Fruit fly (Drosophila melanogaster) ovary, adult (tissue): ENCODE data around the gene beat-IIb.

Experiments used
- CG17801 ChIP-seq: fragments of 200-800 bp; optimal IDR thresholded peaks from 2 replicates; lab custom pipeline; 2019; ENCODE audit warnings: missing biosample characterization, mild to moderate bottlenecking, missing genetic modification characterization, moderate library complexity; ENCODE audit not compliant: partially characterized antibody

Gene beat-IIb

dm6 chr3R:17264949-17265348 is at the start of gene beat-IIb, which contains the start of gene CG44257:
Gene beat-IIb (minus strand): TSS chr3R:17265049.
Gene CG44257 (plus strand): TSS chr3R:17265278.
- TF ChIP-seq CG17801 (GFP tag; lab: Kevin White, UChicago) = no peak

dm6 chr3R:17289059-17289458 is 24.2 kb upstream of the beat-IIb start:
- TF ChIP-seq CG17801 (GFP tag; lab: Kevin White, UChicago) = no peak

- no peak for TF ChIP-seq CG17801 (GFP tag; lab: Kevin White, UChicago)
Measured at dm6 chr3R:17284348-17284747, 19.5 kb upstream of the beat-IIb start, which contains the start of gene CG31419. Gene CG31419 (plus strand): TSS chr3R:17284648.

dm6 chr3R:17283495-17283894 is 18.6 kb upstream of the beat-IIb start, which contains the start of gene CG31418:
Gene CG31418 (plus strand): TSS chr3R:17283795.
- TF ChIP-seq CG17801 (GFP tag; lab: Kevin White, UChicago) = no peak

- no peak for TF ChIP-seq CG17801 (GFP tag; lab: Kevin White, UChicago)
Measured at dm6 chr3R:17254029-17254428, 10.8 kb downstream of the beat-IIb start, which contains the start of gene CG44259. Gene CG44259 (minus strand): TSS chr3R:17254129.

dm6 chr3R:17251271-17251670 is 13.6 kb downstream of the beat-IIb start:
- no peak for TF ChIP-seq CG17801 (GFP tag; lab: Kevin White, UChicago)

dm6 chr3R:17249233-17249632 is 15.6 kb downstream of the beat-IIb start:
- TF ChIP-seq CG17801 (GFP tag; lab: Kevin White, UChicago) = no peak

dm6 chr3R:17247699-17248098 is 17.1 kb downstream of the beat-IIb start:
- TF ChIP-seq CG17801 (GFP tag; lab: Kevin White, UChicago) = no peak

dm6 chr3R:17236936-17237335 is 27.9 kb downstream of the beat-IIb start:
- TF ChIP-seq CG17801 (GFP tag; lab: Kevin White, UChicago) = no peak

dm6 chr3R:17231579-17231978 is 33.3 kb downstream of the beat-IIb start:
- TF ChIP-seq CG17801 (GFP tag; lab: Kevin White, UChicago) = no peak

- no peak for TF ChIP-seq CG17801 (GFP tag; lab: Kevin White, UChicago)
Measured at dm6 chr3R:17222974-17223373, 41.9 kb downstream of the beat-IIb start, which contains the start of gene CG31262. Gene CG31262 (minus strand): TSS chr3R:17223074.

- TF ChIP-seq CG17801 (GFP tag; lab: Kevin White, UChicago) = no peak
Measured at dm6 chr3R:17219927-17220326, 44.9 kb downstream of the beat-IIb start.

- TF ChIP-seq CG17801 (GFP tag; lab: Kevin White, UChicago) = no peak
Measured at dm6 chr3R:17209990-17210389, 54.9 kb downstream of the beat-IIb start.

dm6 chr3R:17206782-17207181 is 58.1 kb downstream of the beat-IIb start:
- no peak for TF ChIP-seq CG17801 (GFP tag; lab: Kevin White, UChicago)

- TF ChIP-seq CG17801 (GFP tag; lab: Kevin White, UChicago) = no peak
Measured at dm6 chr3R:17202080-17202785, 62.6 kb downstream of the beat-IIb start, which contains the start of gene Mur89F. Gene Mur89F (minus strand): TSS chr3R:17202130.

dm6 chr3R:17197599-17197998 is 67.2 kb downstream of the beat-IIb start:
- TF ChIP-seq CG17801 (GFP tag; lab: Kevin White, UChicago) = no peak
